Fruit fly (Drosophila melanogaster) whole organism, embryonic: ENCODE data around the gene ND-39.

Experiments used
- Awh ChIP-seq: fragments of 200-800 bp; sonication (Bioruptor generic); IDR thresholded peaks from 2 replicates; pipeline ENCODE4, ENCODE4 v1.3.6; 2022; ENCODE audit warnings: missing biosample characterization, missing genetic modification characterization
- Blimp-1 ChIP-seq: fragments of 200-800 bp; sonication (Bioruptor generic); optimal IDR thresholded peaks from 3 replicates; lab custom pipeline; 2018; ENCODE audit warnings: missing biosample characterization, missing genetic modification characterization, mild to moderate bottlenecking, moderate library complexity, missing genetic modification reagents
- CG10147 ChIP-seq: fragments of 200-800 bp; sonication (Bioruptor generic); optimal IDR thresholded peaks from 2 replicates; lab custom pipeline; 2019; ENCODE audit warnings: missing biosample characterization, mild to moderate bottlenecking, missing genetic modification characterization, moderate library complexity
- CG10209 ChIP-seq: fragments of 200-800 bp; sonication (Bioruptor generic); optimal IDR thresholded peaks from 3 replicates; lab custom pipeline; 2017; ENCODE audit warnings: missing biosample characterization, mild to moderate bottlenecking, missing genetic modification characterization, missing genetic modification reagents
- CG11247 ChIP-seq: fragments of 200-800 bp; sonication (Bioruptor generic); IDR thresholded peaks from 2 replicates; pipeline ENCODE4 v1.3.6; 2022; ENCODE audit warnings: missing biosample characterization, missing genetic modification characterization
- CG12391 ChIP-seq: fragments of 200-800 bp; sonication (Bioruptor generic); optimal IDR thresholded peaks from 3 replicates; lab custom pipeline; 2018; ENCODE audit warnings: missing biosample characterization, mild to moderate bottlenecking, missing genetic modification characterization, moderate library complexity
- CG12769 ChIP-seq: fragments of 200-800 bp; sonication (Bioruptor generic); optimal IDR thresholded peaks from 2 replicates; lab custom pipeline; 2019; ENCODE audit warnings: missing biosample characterization, mild to moderate bottlenecking, missing genetic modification characterization, moderate library complexity
- CG15011 ChIP-seq: fragments of 200-800 bp; sonication (Bioruptor generic); optimal IDR thresholded peaks from 3 replicates; lab custom pipeline; 2018; ENCODE audit warnings: missing biosample characterization, mild to moderate bottlenecking, missing genetic modification characterization
- CG1529 ChIP-seq: fragments of 200-800 bp; sonication (Bioruptor generic); optimal IDR thresholded peaks from 3 replicates; lab custom pipeline; 2018; ENCODE audit warnings: missing biosample characterization, missing genetic modification characterization
- CG17612 ChIP-seq: fragments of 200-800 bp; sonication (Bioruptor generic); IDR thresholded peaks from 2 replicates; pipeline ENCODE4 v1.3.6; 2022; ENCODE audit warnings: missing biosample characterization, missing genetic modification characterization
- CG30431 ChIP-seq: fragments of 200-800 bp; sonication (Bioruptor generic); optimal IDR thresholded peaks from 2 replicates; lab custom pipeline; 2017; ENCODE audit warnings: missing biosample characterization, missing genetic modification characterization
- CG31441 ChIP-seq: fragments of 200-800 bp; sonication (Bioruptor generic); IDR thresholded peaks from 2 replicates; pipeline ENCODE4 v1.3.6; 2022; ENCODE audit warnings: missing biosample characterization, missing genetic modification characterization
- CG4282 ChIP-seq: fragments of 200-800 bp; sonication (Bioruptor generic); optimal IDR thresholded peaks from 2 replicates; lab custom pipeline; 2016; ENCODE audit warnings: missing biosample characterization, missing genetic modification characterization
- CG6272 ChIP-seq: fragments of 200-800 bp; sonication (Bioruptor generic); IDR thresholded peaks from 2 replicates; pipeline ENCODE4 v1.3.6; 2022; ENCODE audit warnings: missing biosample characterization, missing genetic modification characterization
- CG8359 ChIP-seq: fragments of 200-800 bp; sonication (Bioruptor generic); optimal IDR thresholded peaks from 2 replicates; lab custom pipeline; 2017; ENCODE audit warnings: missing biosample characterization, mild to moderate bottlenecking, missing genetic modification characterization, borderline replicate concordance
- Fer2 ChIP-seq: fragments of 200-800 bp; sonication (Bioruptor generic); optimal IDR thresholded peaks from 2 replicates; lab custom pipeline; 2018; ENCODE audit warnings: missing biosample characterization, mild to moderate bottlenecking, missing genetic modification characterization, moderate library complexity
- Fer3 ChIP-seq: fragments of 200-800 bp; sonication (Bioruptor generic); optimal IDR thresholded peaks from 2 replicates; lab custom pipeline; 2018; ENCODE audit warnings: missing biosample characterization, mild to moderate bottlenecking, missing genetic modification characterization, moderate library complexity
- MESR4 ChIP-seq: fragments of 200-800 bp; sonication (Bioruptor generic); optimal IDR thresholded peaks from 2 replicates; lab custom pipeline; 2018; ENCODE audit warnings: missing biosample characterization, mild to moderate bottlenecking, missing genetic modification characterization, moderate library complexity
- Max ChIP-seq: fragments of 200-800 bp; sonication (Bioruptor generic); optimal IDR thresholded peaks from 2 replicates; lab custom pipeline; 2016; ENCODE audit warnings: missing biosample characterization, mild to moderate bottlenecking, missing genetic modification characterization
- Mes4 ChIP-seq: fragments of 200-800 bp; sonication (Bioruptor generic); optimal IDR thresholded peaks from 2 replicates; lab custom pipeline; 2016; ENCODE audit warnings: missing biosample characterization, missing genetic modification characterization
- Mrtf ChIP-seq: fragments of 200-800 bp; sonication (Bioruptor generic); IDR thresholded peaks from 3 replicates; pipeline ENCODE4 v1.3.6; 2022; ENCODE audit warnings: missing biosample characterization, missing genetic modification characterization
- NC2β ChIP-seq: fragments of 200-800 bp; sonication (Bioruptor generic); optimal IDR thresholded peaks from 2 replicates; lab custom pipeline; 2016; ENCODE audit warnings: missing biosample characterization, missing genetic modification characterization
- PHDP ChIP-seq: fragments of 200-800 bp; sonication (Bioruptor generic); optimal IDR thresholded peaks from 3 replicates; lab custom pipeline; 2018; ENCODE audit warnings: missing biosample characterization, mild to moderate bottlenecking, missing genetic modification characterization, moderate library complexity
- Rfx ChIP-seq: fragments of 200-800 bp; sonication (Bioruptor generic); IDR thresholded peaks from 2 replicates; pipeline ENCODE4 v1.3.6; 2022; ENCODE audit warnings: missing biosample characterization, missing genetic modification characterization
- Scr ChIP-seq: fragments of 200-800 bp; sonication (Bioruptor generic); IDR thresholded peaks from 2 replicates; pipeline ENCODE4 v1.3.6; 2022; ENCODE audit warnings: missing biosample characterization, missing genetic modification characterization; ENCODE audit not compliant: partially characterized antibody
- Trl ChIP-seq, 3 experiments: fragments of >200 bp in 2 of 3; fragments of 200-800 bp in 1 of 3; sonication (Bioruptor generic) in 1 of 3; optimal IDR thresholded peaks; 2 replicates in 1 of 3; 3 replicates in 2 of 3; lab custom pipeline; 2016 to 2017; ENCODE audit warnings: missing biosample characterization in 1 of 3, missing genetic modification characterization in 1 of 3
- Usf ChIP-seq: fragments of 200-800 bp; sonication (Bioruptor generic); optimal IDR thresholded peaks from 2 replicates; lab custom pipeline; 2017; ENCODE audit warnings: missing genotype, missing biosample characterization, missing genetic modification characterization
- Vsx1 ChIP-seq: fragments of 200-800 bp; sonication (Bioruptor generic); optimal IDR thresholded peaks from 2 replicates; lab custom pipeline; 2017; ENCODE audit warnings: missing biosample characterization, mild to moderate bottlenecking, missing genetic modification characterization, missing genetic modification reagents
- YL-1 ChIP-seq: fragments of 200-800 bp; sonication (Bioruptor generic); optimal IDR thresholded peaks from 3 replicates; lab custom pipeline; 2017; ENCODE audit warnings: missing biosample characterization, mild to moderate bottlenecking, missing genetic modification characterization
- amos ChIP-seq: fragments of 200-800 bp; sonication (Bioruptor generic); IDR thresholded peaks from 2 replicates; pipeline ENCODE4 v1.3.6; 2022; ENCODE audit warnings: missing biosample characterization, missing genetic modification characterization; ENCODE audit not compliant: partially characterized antibody
- ara ChIP-seq: fragments of 200-800 bp; sonication (Bioruptor generic); IDR thresholded peaks from 2 replicates; pipeline ENCODE4 v1.3.6; 2022; ENCODE audit warnings: missing biosample characterization, missing genetic modification characterization
- cad ChIP-seq: fragments of >200 bp; optimal IDR thresholded peaks from 2 replicates; lab custom pipeline; 2017; ENCODE audit warnings: missing biosample characterization, missing genetic modification characterization
- corto ChIP-seq: fragments of 200-800 bp; sonication (Bioruptor generic); optimal IDR thresholded peaks from 2 replicates; lab custom pipeline; 2016; ENCODE audit warnings: missing biosample characterization, mild to moderate bottlenecking, missing genetic modification characterization, moderate library complexity
- dati ChIP-seq: fragments of 200-800 bp; sonication (Bioruptor generic); IDR thresholded peaks from 2 replicates; pipeline ENCODE4 v1.3.6; 2022; ENCODE audit warnings: missing biosample characterization, missing genetic modification characterization
- en ChIP-seq: fragments of 200-800 bp; sonication (Bioruptor generic); optimal IDR thresholded peaks from 2 replicates; lab custom pipeline; 2016; ENCODE audit warnings: missing biosample characterization, missing genetic modification characterization
- esg ChIP-seq: fragments of 200-800 bp; sonication (Bioruptor generic); conservative IDR thresholded peaks from 2 replicates; pipeline ENCODE4 v1.3.6; 2022; ENCODE audit warnings: missing biosample characterization, missing genetic modification characterization
- ewg ChIP-seq: fragments of 200-800 bp; sonication (Bioruptor generic); optimal IDR thresholded peaks from 3 replicates; lab custom pipeline; 2017; ENCODE audit warnings: mild to moderate bottlenecking, missing biosample characterization, missing genetic modification reagents, missing genetic modification characterization
- ind ChIP-seq: fragments of 200-800 bp; sonication (Bioruptor generic); optimal IDR thresholded peaks from 3 replicates; lab custom pipeline; 2016; ENCODE audit warnings: missing biosample characterization, missing genetic modification characterization
- insv ChIP-seq, 2 experiments: fragments of 200-800 bp; sonication (Bioruptor generic); optimal IDR thresholded peaks; 3 replicates each; lab custom pipeline; 2016 to 2018; ENCODE audit warnings: missing biosample characterization in 2 of 2, missing genetic modification characterization in 2 of 2
- lola ChIP-seq, 3 experiments: fragments of >200 bp in 2 of 3; fragments of 200-800 bp in 1 of 3; sonication (Bioruptor generic) in 1 of 3; optimal IDR thresholded peaks; 2 replicates each; lab custom pipeline; 2017 to 2019; ENCODE audit warnings: missing biosample characterization in 3 of 3, missing genetic modification characterization in 3 of 3, mild to moderate bottlenecking in 1 of 3, moderate library complexity in 1 of 3
- otp ChIP-seq: fragments of 200-800 bp; sonication (Bioruptor generic); IDR thresholded peaks from 3 replicates; pipeline ENCODE4, ENCODE4 v1.3.6; 2022; ENCODE audit warnings: missing biosample characterization, missing genetic modification characterization
- pita ChIP-seq: fragments of 200-800 bp; sonication (Bioruptor generic); optimal IDR thresholded peaks from 2 replicates; lab custom pipeline; 2017; ENCODE audit warnings: missing biosample characterization, mild to moderate bottlenecking, missing genetic modification characterization
- pnt ChIP-seq: fragments of 200-800 bp; sonication (Bioruptor generic); optimal IDR thresholded peaks from 3 replicates; lab custom pipeline; 2016; ENCODE audit warnings: missing biosample characterization, missing genetic modification characterization
- ranshi ChIP-seq: fragments of 200-800 bp; sonication (Bioruptor generic); IDR thresholded peaks from 2 replicates; pipeline ENCODE4 v1.3.6; 2022; ENCODE audit warnings: missing biosample characterization, missing genetic modification characterization
- sc ChIP-seq, 3 experiments: fragments of >200 bp in 2 of 3; fragments of 200-800 bp in 1 of 3; sonication (Bioruptor generic) in 1 of 3; optimal IDR thresholded peaks; 2 replicates in 2 of 3; 3 replicates in 1 of 3; lab custom pipeline; 2017; ENCODE audit warnings: mild to moderate bottlenecking in 1 of 3, missing biosample characterization in 1 of 3, missing genetic modification characterization in 1 of 3, missing genetic modification reagents in 1 of 3
- sim ChIP-seq: fragments of 200-800 bp; sonication (Bioruptor generic); IDR thresholded peaks from 2 replicates; pipeline ENCODE4 v1.3.6; 2022; ENCODE audit warnings: missing biosample characterization, missing genetic modification characterization
- vfl ChIP-seq: fragments of 200-800 bp; sonication (Bioruptor generic); optimal IDR thresholded peaks from 2 replicates; lab custom pipeline; 2016; ENCODE audit warnings: missing biosample characterization, missing genetic modification characterization
- vvl ChIP-seq: fragments of 200-800 bp; sonication (Bioruptor generic); IDR thresholded peaks from 2 replicates; pipeline ENCODE4 v1.3.6; 2022; ENCODE audit warnings: missing biosample characterization, missing genetic modification characterization

Gene ND-39

dm6 chr3L:20470991-20471498 is 20.8 kb upstream of the ND-39 start (continued):
- TF ChIP-seq amos (GFP tag; lab: Robert Waterston, UW), result no peak
- peak; percentile 5 for TF ChIP-seq CG8359 (GFP tag; lab: Kevin White, UChicago)
- no peak for TF ChIP-seq CG11247 (GFP tag; lab: Robert Waterston, UW)
- no peak for TF ChIP-seq Trl (optimal IDR thresholded peaks at IDR 0.05; lab: Kevin White, UChicago)
- no peak for TF ChIP-seq Trl (GFP tag; optimal IDR thresholded peaks at IDR 0.05; lab: Kevin White, UChicago)
- TF ChIP-seq Vsx1 (GFP tag; lab: Kevin White, UChicago), result peak; percentile 55
- no peak for TF ChIP-seq vfl
- TF ChIP-seq cad, result no peak
- TF ChIP-seq sim (GFP tag; lab: Robert Waterston, UW), result peak; percentile 51; the same call in 1 of the 2 replicates
- peak; percentile 37 for TF ChIP-seq CG1529 (GFP tag; lab: Kevin White, UChicago)
- TF ChIP-seq ara (GFP tag; lab: Robert Waterston, UW), result peak; percentile 51; the same call in 1 of the 2 replicates
- TF ChIP-seq pnt (GFP tag; lab: Kevin White, UChicago), result no peak
- TF ChIP-seq CG30431, result no peak
- TF ChIP-seq Scr (GFP tag; lab: Robert Waterston, UW), result 0 out of 2 replicates have a peak, but pooled peaks have one; percentile 9
- no peak for TF ChIP-seq MESR4
- TF ChIP-seq otp (GFP tag; lab: Robert Waterston, UW), result no peak
- TF ChIP-seq YL-1 (GFP tag; lab: Kevin White, UChicago), result no peak
- peak; percentile 23 for TF ChIP-seq CG10147 (GFP tag; lab: Kevin White, UChicago)
- no peak for TF ChIP-seq CG4282 (GFP tag; lab: Kevin White, UChicago)
- peak; percentile 10 for TF ChIP-seq ewg (GFP tag; lab: Kevin White, UChicago)
- TF ChIP-seq PHDP (tag; lab: Kevin White, UChicago), result peak; percentile 51
- TF ChIP-seq CG12769, result peak; percentile 43
- no peak for TF ChIP-seq Usf
- peak; percentile 60; the same call in 1 of the 3 replicates for TF ChIP-seq Mrtf (GFP tag; lab: Robert Waterston, UW)
- peak; percentile 24 for TF ChIP-seq CG10209 (GFP tag; lab: Kevin White, UChicago)
- TF ChIP-seq Fer3 (tag; lab: Kevin White, UChicago), result peak; percentile 1
- TF ChIP-seq pita (GFP tag; lab: Kevin White, UChicago), result no peak
- TF ChIP-seq CG15011, result peak; percentile 0
- peak; percentile 49; the same call in 1 of the 2 replicates for TF ChIP-seq Rfx (GFP tag; lab: Robert Waterston, UW)
- no peak for TF ChIP-seq insv (GFP tag; optimal IDR thresholded peaks at IDR 0.05; lab: Kevin White, UChicago)
- TF ChIP-seq Fer2 (tag; lab: Kevin White, UChicago), result no peak
- TF ChIP-seq dati (GFP tag; lab: Robert Waterston, UW), result peak; percentile 63; the same call in 1 of the 2 replicates
- peak; percentile 55 for TF ChIP-seq Max (GFP tag; lab: Kevin White, UChicago)
- peak; percentile 35 for TF ChIP-seq CG12391 (tag; lab: Kevin White, UChicago)
- TF ChIP-seq NC2β, result no peak
- peak; percentile 59 for TF ChIP-seq Blimp-1 (GFP tag; lab: Kevin White, UChicago)
- TF ChIP-seq CG17612 (GFP tag; lab: Robert Waterston, UW), result no peak
- TF ChIP-seq esg (GFP tag; lab: Robert Waterston, UW), result peak; percentile 22; the same call in 1 of the 2 replicates
- TF ChIP-seq lola (GFP tag; optimal IDR thresholded peaks at IDR 0.05; lab: Kevin White, UChicago), result no peak
- TF ChIP-seq corto (GFP tag; lab: Kevin White, UChicago), result no peak
- TF ChIP-seq vvl (GFP tag; lab: Robert Waterston, UW), result peak; percentile 78
- no peak for TF ChIP-seq sc (optimal IDR thresholded peaks at IDR 0.05; lab: Kevin White, UChicago)
- TF ChIP-seq sc (GFP tag; optimal IDR thresholded peaks at IDR 0.05; lab: Kevin White, UChicago), result peak; percentile 14
- TF ChIP-seq CG31441 (GFP tag; lab: Robert Waterston, UW), result peak; percentile 63; the same call in 1 of the 2 replicates
- peak; percentile 43; the same call in 1 of the 2 replicates for TF ChIP-seq ranshi
- TF ChIP-seq Awh (GFP tag; lab: Robert Waterston, UW), result 0 out of 2 replicates have a peak, but pooled peaks have one; percentile 55
- TF ChIP-seq Mes4 (GFP tag; lab: Kevin White, UChicago), result no peak
- peak; percentile 32 for TF ChIP-seq ind (GFP tag; lab: Kevin White, UChicago)
- no peak for TF ChIP-seq en (GFP tag; lab: Kevin White, UChicago)
- TF ChIP-seq CG6272 (GFP tag; lab: Robert Waterston, UW), result no peak
